Worm (Caenorhabditis elegans): Measurements from ENCODE around the gene ceh-81.

ce11 chrII:1692827-1693226, 37.4 kb upstream of the ceh-81 start, which contains the start of gene fbxc-21:
- TF ChIP-seq W03F9.2 (tag; optimal IDR thresholded peaks at IDR 0.05): no peak
- no peak for TF ChIP-seq dao-5 (tag; optimal IDR thresholded peaks at IDR 0.05)
- no peak for TF ChIP-seq him-1 (tag; optimal IDR thresholded peaks at IDR 0.05)

Data from whole organism, L4/young adult.